Worm (Caenorhabditis elegans) whole organism, L2 larva: ENCODE results near the gene efn-4.
A peak's percentile ranks its signal among the peaks of the same experiment; 100 is the strongest.

Experiments
- C34F6.9 ChIP-seq: fragments of 150-350 bp; optimal IDR thresholded peaks from 2 replicates; lab custom pipeline; 2014; ENCODE audit warnings: missing biosample characterization, missing genetic modification characterization
- F13H6.1 ChIP-seq: sonication (generic microtip); optimal IDR thresholded peaks from 2 replicates; lab custom pipeline; 2016; ENCODE audit warnings: missing genetic modification characterization, missing compliant biosample characterization
- ZK546.5 ChIP-seq: sonication (generic microtip); optimal IDR thresholded peaks from 2 replicates; lab custom pipeline; 2017; ENCODE audit warnings: missing biosample characterization, missing genetic modification characterization
- alr-1 ChIP-seq: fragments of 150-350 bp; optimal IDR thresholded peaks from 2 replicates; lab custom pipeline; 2014; ENCODE audit warnings: missing biosample characterization, missing genetic modification characterization
- aly-2 ChIP-seq: fragments of 150-350 bp; optimal IDR thresholded peaks from 2 replicates; lab custom pipeline; 2014; ENCODE audit warnings: missing biosample characterization, missing genetic modification characterization
- blmp-1 ChIP-seq: sonication (generic microtip); optimal IDR thresholded peaks from 2 replicates; lab custom pipeline; 2017; ENCODE audit warnings: missing genetic modification characterization, mild to moderate bottlenecking, missing compliant biosample characterization, antibody characterized with exemption, moderate library complexity; ENCODE audit not compliant: insufficient read depth
- ceh-16 ChIP-seq: fragments of 150-350 bp; optimal IDR thresholded peaks from 2 replicates; lab custom pipeline; 2014; ENCODE audit warnings: missing biosample characterization, missing genetic modification characterization
- ceh-82 ChIP-seq: fragments of 150-350 bp; optimal IDR thresholded peaks from 2 replicates; lab custom pipeline; 2014; ENCODE audit warnings: missing biosample characterization, missing genetic modification characterization
- crh-2 ChIP-seq: sonication (generic microtip); optimal IDR thresholded peaks from 2 replicates; lab custom pipeline; 2017; ENCODE audit warnings: missing biosample characterization, missing genetic modification characterization
- dmd-4 ChIP-seq: sonication (generic microtip); optimal IDR thresholded peaks from 2 replicates; lab custom pipeline; 2017; ENCODE audit warnings: missing biosample characterization, missing genetic modification characterization
- elt-3 ChIP-seq: sonication (generic microtip); optimal IDR thresholded peaks from 2 replicates; lab custom pipeline; 2017; ENCODE audit warnings: missing biosample characterization, missing genetic modification characterization
- gmeb-1 ChIP-seq: fragments of 150-350 bp; optimal IDR thresholded peaks from 2 replicates; lab custom pipeline; 2014; ENCODE audit warnings: missing biosample characterization, missing genetic modification characterization
- lin-11 ChIP-seq: fragments of 150-350 bp; sonication (generic microtip); optimal IDR thresholded peaks from 2 replicates; lab custom pipeline; 2014; ENCODE audit warnings: missing biosample characterization, missing genetic modification characterization, inconsistent platforms, mixed read lengths
- lin-13 ChIP-seq: fragments of 150-350 bp; optimal IDR thresholded peaks from 2 replicates; lab custom pipeline; 2014; ENCODE audit warnings: missing biosample characterization, missing genetic modification reagents, missing genetic modification characterization
- lin-39 ChIP-seq: fragments of 150-350 bp; optimal IDR thresholded peaks from 2 replicates; lab custom pipeline; 2014; ENCODE audit warnings: missing biosample characterization, missing genetic modification reagents, missing genetic modification characterization
- lsy-2 ChIP-seq, 2 experiments: fragments of 150-350 bp in 1 of 2; sonication (generic microtip) in 1 of 2; optimal IDR thresholded peaks; 2 replicates each; lab custom pipeline; 2014 to 2017; ENCODE audit warnings: missing biosample characterization in 2 of 2, missing genetic modification characterization in 2 of 2
- mab-5 ChIP-seq: fragments of 150-350 bp; optimal IDR thresholded peaks from 2 replicates; lab custom pipeline; 2014; ENCODE audit warnings: missing biosample characterization, missing genetic modification characterization
- mdl-1 ChIP-seq, 2 experiments: fragments of 150-350 bp in 1 of 2; sonication (generic microtip) in 1 of 2; optimal IDR thresholded peaks; 2 replicates each; lab custom pipeline; 2017; ENCODE audit warnings: missing biosample characterization in 2 of 2, missing genetic modification characterization in 2 of 2
- nhr-10 ChIP-seq: sonication (generic microtip); optimal IDR thresholded peaks from 2 replicates; lab custom pipeline; 2017; ENCODE audit warnings: missing biosample characterization, missing genetic modification characterization
- nhr-12 ChIP-seq: fragments of 150-350 bp; optimal IDR thresholded peaks from 2 replicates; lab custom pipeline; 2014; ENCODE audit warnings: missing biosample characterization, missing genetic modification characterization
- nhr-129 ChIP-seq: fragments of 150-350 bp; optimal IDR thresholded peaks from 2 replicates; lab custom pipeline; 2014; ENCODE audit warnings: missing biosample characterization, missing genetic modification characterization
- nhr-21 ChIP-seq: fragments of 150-350 bp; optimal IDR thresholded peaks from 2 replicates; lab custom pipeline; 2014; ENCODE audit warnings: missing biosample characterization, missing genetic modification characterization
- nhr-25 ChIP-seq: fragments of 150-350 bp; sonication (generic microtip); optimal IDR thresholded peaks from 3 replicates; lab custom pipeline; 2014; ENCODE audit warnings: missing biosample characterization, missing genetic modification characterization
- nhr-6 ChIP-seq: fragments of 150-350 bp; optimal IDR thresholded peaks from 2 replicates; lab custom pipeline; 2014; ENCODE audit warnings: missing biosample characterization, missing genetic modification characterization
- peb-1 ChIP-seq: fragments of 150-350 bp; optimal IDR thresholded peaks from 2 replicates; lab custom pipeline; 2014; ENCODE audit warnings: missing biosample characterization, missing genetic modification characterization
- skn-1 ChIP-seq: sonication (generic microtip); optimal IDR thresholded peaks from 2 replicates; lab custom pipeline; 2017; ENCODE audit warnings: missing biosample characterization, missing genetic modification characterization
- sma-3 ChIP-seq: sonication (generic microtip); optimal IDR thresholded peaks from 2 replicates; lab custom pipeline; 2016; ENCODE audit warnings: missing genetic modification reagents, missing genetic modification characterization, missing compliant biosample characterization
- snpc-4 ChIP-seq: fragments of 150-350 bp; optimal IDR thresholded peaks from 2 replicates; lab custom pipeline; 2014; ENCODE audit warnings: missing biosample characterization, missing genetic modification characterization
- unc-39 ChIP-seq: fragments of 150-350 bp; optimal IDR thresholded peaks from 2 replicates; lab custom pipeline; 2014; ENCODE audit warnings: missing biosample characterization, missing genetic modification characterization
- unc-55 ChIP-seq: fragments of 150-350 bp; sonication (generic microtip); optimal IDR thresholded peaks from 3 replicates; lab custom pipeline; 2014; ENCODE audit warnings: missing biosample characterization, missing genetic modification reagents, missing genetic modification characterization
- unc-62 ChIP-seq: fragments of 150-350 bp; optimal IDR thresholded peaks from 2 replicates; lab custom pipeline; 2014; ENCODE audit warnings: missing biosample characterization, missing genetic modification reagents, missing genetic modification characterization
- ztf-1 ChIP-seq: fragments of 200-800 bp; sonication (Bioruptor generic); conservative IDR thresholded peaks from 2 replicates; pipeline ENCODE4 v1.3.6; 2022; ENCODE audit warnings: missing genetic modification characterization, missing compliant biosample characterization
- ztf-4 ChIP-seq: fragments of 150-350 bp; optimal IDR thresholded peaks from 2 replicates; lab custom pipeline; 2014; ENCODE audit warnings: missing biosample characterization, missing genetic modification characterization

efn-4 gene

DNA sequence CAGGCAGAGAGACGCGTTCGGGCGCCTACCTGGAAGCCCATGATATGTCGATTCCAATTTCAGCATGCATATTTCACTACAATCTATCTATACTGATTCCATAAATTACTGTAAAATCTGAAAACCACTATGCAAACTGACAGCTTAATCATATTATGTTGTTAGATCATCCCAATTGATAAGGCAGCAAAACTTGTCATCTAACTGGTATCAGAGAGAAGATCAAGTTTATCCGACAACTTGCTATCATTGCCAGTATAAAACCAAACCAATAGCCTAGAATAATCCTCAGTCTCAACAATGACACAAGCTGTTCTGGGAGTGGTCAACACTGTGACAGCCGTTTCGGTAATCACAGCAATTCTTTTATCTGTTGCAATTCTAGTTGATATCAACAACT, 45.1 kb downstream of the efn-4 start, which contains the start of gene col-102:
col-102 (plus strand) TSS at position 301 of the 400 bp plus-strand sequence.
- TF ChIP-seq lin-39 (tag; lab: Kevin White, UChicago): no peak
- TF ChIP-seq blmp-1 (tag; lab: Kevin White, UChicago): no peak
- TF ChIP-seq mdl-1 (tag; optimal IDR thresholded peaks at IDR 0.05; lab: Kevin White, UChicago): no peak
- no peak for TF ChIP-seq nhr-25 (tag; lab: Kevin White, UChicago)
- TF ChIP-seq snpc-4 (tag; lab: Kevin White, UChicago): no peak
- TF ChIP-seq unc-55: no peak
- TF ChIP-seq sma-3 (GFP tag; lab: Kevin White, UChicago): no peak
- TF ChIP-seq ztf-1: no peak
- no peak for TF ChIP-seq nhr-129 (tag; lab: Kevin White, UChicago)

DNA sequence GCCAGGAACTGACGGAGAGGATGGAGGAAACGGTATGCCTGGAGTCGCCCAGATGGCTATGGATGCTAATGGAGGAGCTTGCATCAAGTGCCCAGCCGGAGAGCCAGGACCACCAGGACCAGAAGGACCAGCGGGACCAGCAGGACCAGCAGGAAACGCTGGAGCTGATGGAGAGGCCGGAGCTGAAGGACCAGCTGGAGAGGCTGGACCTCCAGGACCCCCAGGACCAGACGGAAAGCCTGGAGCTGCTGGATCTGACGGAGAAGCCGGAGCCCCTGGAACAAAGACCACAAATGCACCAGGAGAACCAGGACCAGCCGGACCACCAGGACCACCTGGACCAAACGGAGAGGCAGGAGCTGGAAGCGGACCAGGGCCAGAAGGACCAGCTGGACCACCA, 45.8 kb downstream of the efn-4 start:
- TF ChIP-seq ztf-1: no peak
- no peak for TF ChIP-seq nhr-129 (tag; lab: Kevin White, UChicago)
- TF ChIP-seq unc-62: no peak
- TF ChIP-seq lin-39 (tag; lab: Kevin White, UChicago): no peak
- no peak for TF ChIP-seq ceh-82 (tag; lab: Kevin White, UChicago)
- no peak for TF ChIP-seq crh-2 (tag; lab: Kevin White, UChicago)
- TF ChIP-seq unc-39: no peak
- no peak for TF ChIP-seq elt-3
- TF ChIP-seq skn-1 (tag; lab: Kevin White, UChicago): no peak
- TF ChIP-seq C34F6.9 (tag; lab: Kevin White, UChicago): no peak
- TF ChIP-seq aly-2: no peak
- no peak for TF ChIP-seq mab-5 (tag; lab: Kevin White, UChicago)
- no peak for TF ChIP-seq alr-1 (tag; lab: Kevin White, UChicago)

DNA sequence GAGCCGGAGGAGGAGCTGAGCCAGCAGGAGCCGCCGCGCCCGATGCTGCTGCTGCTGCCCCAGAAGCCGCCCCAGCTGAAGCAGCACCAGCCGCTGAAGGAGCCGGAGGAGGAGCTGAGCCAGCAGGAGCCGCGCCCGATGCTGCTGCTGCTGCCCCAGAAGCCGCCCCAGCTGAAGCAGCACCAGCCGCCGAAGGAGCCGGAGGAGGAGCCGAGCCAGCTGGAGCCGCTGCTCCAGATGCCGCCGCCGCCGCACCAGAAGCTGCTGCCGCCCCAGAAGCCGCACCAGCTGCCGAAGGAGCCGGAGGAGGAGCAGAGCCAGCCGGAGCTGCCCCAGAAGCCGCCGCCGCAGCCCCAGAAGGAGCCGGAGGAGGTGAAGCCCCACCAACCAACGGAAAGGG, 46.4 kb downstream of the efn-4 start:
- TF ChIP-seq nhr-6: no peak
- TF ChIP-seq crh-2 (tag; lab: Kevin White, UChicago): no peak
- TF ChIP-seq lsy-2 (tag; optimal IDR thresholded peaks at IDR 0.05; lab: Kevin White, UChicago): no peak
- TF ChIP-seq dmd-4 (tag; lab: Kevin White, UChicago): no peak
- no peak for TF ChIP-seq nhr-21 (tag; lab: Kevin White, UChicago)
- no peak for TF ChIP-seq ZK546.5 (tag; lab: Kevin White, UChicago)

DNA sequence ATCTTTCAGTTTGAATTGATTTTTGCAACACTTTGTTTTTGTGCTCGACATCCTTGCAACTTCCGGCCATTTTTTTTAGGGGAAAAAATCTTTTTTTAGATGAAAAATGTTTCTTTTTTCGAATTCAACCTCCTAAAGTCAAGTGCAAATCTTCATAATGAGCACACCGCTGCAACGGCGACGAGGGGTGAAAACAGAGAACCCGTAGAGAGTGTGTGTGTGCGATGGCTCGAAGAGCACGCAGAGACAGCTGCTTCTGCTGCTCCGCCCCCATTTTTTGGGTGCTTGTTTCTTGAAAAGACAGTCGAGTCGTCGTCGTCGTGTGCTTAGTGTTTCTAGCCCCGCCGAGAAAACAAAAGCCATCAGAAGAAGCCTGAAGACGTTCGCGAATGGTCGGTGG, 47.0 kb downstream of the efn-4 start, which contains the start of gene inx-18:
inx-18 (plus strand) TSS at position 301 of the 400 bp plus-strand sequence.
- TF ChIP-seq lin-11 (tag; lab: Kevin White, UChicago) (no peak), unc-39 (no peak), elt-3 (no peak), peb-1 (tag; lab: Kevin White, UChicago) (no peak), ceh-82 (tag; lab: Kevin White, UChicago) (no peak), blmp-1 (tag; lab: Kevin White, UChicago) (no peak), nhr-21 (tag; lab: Kevin White, UChicago) (no peak), nhr-12 (tag; lab: Kevin White, UChicago) (no peak), F13H6.1 (tag; lab: Kevin White, UChicago) (no peak), nhr-10 (tag; lab: Kevin White, UChicago) (no peak), nhr-6 (no peak), skn-1 (tag; lab: Kevin White, UChicago) (no peak), nhr-129 (tag; lab: Kevin White, UChicago) (no peak), nhr-25 (tag; lab: Kevin White, UChicago) (no peak), gmeb-1 (tag; lab: Kevin White, UChicago) (no peak)

DNA sequence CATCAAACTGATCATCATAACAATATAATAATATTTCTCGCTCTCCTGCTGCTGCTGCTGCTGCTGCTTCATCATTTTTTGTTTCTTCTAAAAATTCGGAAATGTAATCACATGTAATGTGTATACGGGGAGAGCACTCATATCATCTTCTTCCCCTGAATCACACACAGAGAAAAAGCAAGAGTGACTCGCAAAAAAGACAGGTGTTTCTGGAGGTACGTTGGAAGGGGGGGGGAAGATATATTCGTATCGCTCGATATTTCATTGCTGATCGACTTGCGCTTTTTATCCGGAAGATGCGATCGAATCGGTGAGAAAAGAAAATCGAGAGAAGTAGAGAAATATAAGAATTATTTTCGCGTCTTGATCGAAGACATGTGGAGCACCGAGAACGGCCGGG, 48.6 kb downstream of the efn-4 start:
- TF ChIP-seq unc-39 (no peak), nhr-129 (tag; lab: Kevin White, UChicago) (peak; percentile 47), F13H6.1 (tag; lab: Kevin White, UChicago) (peak; percentile 24)

DNA sequence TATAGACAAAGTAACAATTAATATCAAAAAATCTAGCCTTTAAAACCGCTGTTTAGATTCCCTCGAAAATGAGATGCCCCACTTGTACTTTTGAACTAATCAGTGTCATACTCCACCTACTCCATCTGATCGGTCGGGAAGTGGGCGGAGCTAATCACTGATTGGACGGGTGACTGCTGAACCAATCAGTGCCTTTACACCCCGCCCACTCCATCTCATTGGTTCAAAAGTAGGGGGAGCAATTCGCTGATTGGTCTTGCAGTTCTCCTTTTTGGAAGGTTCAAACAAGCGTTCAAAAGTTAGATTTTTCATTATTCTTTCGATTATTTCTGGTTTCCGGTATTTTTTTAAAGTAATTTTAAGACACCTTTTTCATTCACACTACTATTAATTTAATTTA, 54.1 kb downstream of the efn-4 start:
- no peak for TF ChIP-seq ZK546.5 (tag; lab: Kevin White, UChicago)
- no peak for TF ChIP-seq unc-55
- no peak for TF ChIP-seq nhr-10 (tag; lab: Kevin White, UChicago)
- no peak for TF ChIP-seq nhr-12 (tag; lab: Kevin White, UChicago)
- no peak for TF ChIP-seq ceh-16 (tag; lab: Kevin White, UChicago)
- no peak for TF ChIP-seq crh-2 (tag; lab: Kevin White, UChicago)
- no peak for TF ChIP-seq F13H6.1 (tag; lab: Kevin White, UChicago)
- no peak for TF ChIP-seq ztf-4
- TF ChIP-seq lin-13 (GFP tag; lab: Kevin White, UChicago): no peak
